Fruit fly (Drosophila melanogaster) whole organism, embryonic: ENCODE measurements around the gene CG13033.

Experiments used
- Ada2b ChIP-seq: fragments of 200-800 bp; sonication (Bioruptor generic); IDR thresholded peaks from 2 replicates; pipeline ENCODE4 v1.3.6; 2022; ENCODE audit warnings: missing biosample characterization, missing genetic modification characterization
- Aef1 ChIP-seq: fragments of 200-800 bp; sonication (Bioruptor generic); IDR thresholded peaks from 3 replicates; pipeline ENCODE4 v1.3.6; 2022; ENCODE audit warnings: missing biosample characterization, missing genetic modification characterization
- B-H2 ChIP-seq: fragments of 200-800 bp; sonication (Bioruptor generic); optimal IDR thresholded peaks from 2 replicates; lab custom pipeline; 2018; ENCODE audit warnings: missing biosample characterization, mild to moderate bottlenecking, missing genetic modification characterization
- CG10543 ChIP-seq: fragments of 200-800 bp; sonication (Bioruptor generic); optimal IDR thresholded peaks from 3 replicates; lab custom pipeline; 2017; ENCODE audit warnings: missing biosample characterization, mild to moderate bottlenecking, missing genetic modification characterization, moderate library complexity
- CG11093 ChIP-seq: fragments of 200-800 bp; sonication (Bioruptor generic); IDR thresholded peaks from 3 replicates; pipeline ENCODE4 v1.3.6; 2022; ENCODE audit warnings: missing biosample characterization, missing genetic modification characterization
- CG11247 ChIP-seq: fragments of 200-800 bp; sonication (Bioruptor generic); IDR thresholded peaks from 2 replicates; pipeline ENCODE4 v1.3.6; 2022; ENCODE audit warnings: missing biosample characterization, missing genetic modification characterization
- CG11398 ChIP-seq: fragments of 200-800 bp; sonication (Bioruptor generic); optimal IDR thresholded peaks from 2 replicates; lab custom pipeline; 2016; ENCODE audit warnings: missing biosample characterization, missing genetic modification characterization
- CG13624 ChIP-seq: fragments of 200-800 bp; sonication (Bioruptor generic); optimal IDR thresholded peaks from 2 replicates; lab custom pipeline; 2016; ENCODE audit warnings: missing biosample characterization, missing genetic modification characterization
- CG16779 ChIP-seq: fragments of 200-800 bp; sonication (Bioruptor generic); IDR thresholded peaks from 2 replicates; pipeline ENCODE4 v1.3.6; 2022; ENCODE audit warnings: missing biosample characterization, missing genetic modification characterization
- CG16815 ChIP-seq: fragments of 200-800 bp; sonication (Bioruptor generic); optimal IDR thresholded peaks from 3 replicates; lab custom pipeline; 2017; ENCODE audit warnings: missing biosample characterization, mild to moderate bottlenecking, missing genetic modification characterization
- CG2129 ChIP-seq: fragments of 200-800 bp; sonication (Bioruptor generic); IDR thresholded peaks from 2 replicates; pipeline ENCODE4 v1.3.6; 2022; ENCODE audit warnings: missing biosample characterization, missing genetic modification characterization; ENCODE audit not compliant: partially characterized antibody
- CG2678 ChIP-seq: fragments of 200-800 bp; sonication (Bioruptor generic); optimal IDR thresholded peaks from 3 replicates; lab custom pipeline; 2019; ENCODE audit warnings: missing biosample characterization, mild to moderate bottlenecking, missing genetic modification characterization, moderate library complexity
- CG2712 ChIP-seq: fragments of 200-800 bp; optimal IDR thresholded peaks from 3 replicates; lab custom pipeline; 2019; ENCODE audit warnings: missing biosample characterization, mild to moderate bottlenecking, missing genetic modification characterization, moderate library complexity
- CG2875 ChIP-seq: fragments of 200-800 bp; sonication (Bioruptor generic); optimal IDR thresholded peaks from 2 replicates; lab custom pipeline; 2017; ENCODE audit warnings: missing biosample characterization, mild to moderate bottlenecking, missing genetic modification characterization, missing genetic modification reagents
- CG33557 ChIP-seq: fragments of 200-800 bp; sonication (Bioruptor generic); optimal IDR thresholded peaks from 2 replicates; lab custom pipeline; 2019; ENCODE audit warnings: missing biosample characterization, mild to moderate bottlenecking, missing genetic modification characterization, moderate library complexity
- CG34224 ChIP-seq: fragments of 200-800 bp; sonication (Bioruptor generic); IDR thresholded peaks from 3 replicates; pipeline ENCODE4 v1.3.6; 2022; ENCODE audit warnings: missing biosample characterization, missing genetic modification characterization; ENCODE audit not compliant: partially characterized antibody
- CG34422 ChIP-seq: fragments of 200-800 bp; sonication (Bioruptor generic); IDR thresholded peaks from 3 replicates; pipeline ENCODE4 v1.3.6; 2022; ENCODE audit warnings: missing biosample characterization, missing genetic modification characterization
- CG42726 ChIP-seq: fragments of 200-800 bp; sonication (Bioruptor generic); IDR thresholded peaks from 2 replicates; pipeline ENCODE4 v1.3.6; 2022; ENCODE audit warnings: missing biosample characterization, missing genetic modification characterization; ENCODE audit not compliant: partially characterized antibody
- CG4707 ChIP-seq: fragments of 200-800 bp; sonication (Bioruptor generic); optimal IDR thresholded peaks from 2 replicates; lab custom pipeline; 2018; ENCODE audit warnings: missing biosample characterization, mild to moderate bottlenecking, missing genetic modification characterization, moderate library complexity
- CG6254 ChIP-seq: fragments of 200-800 bp; sonication (Bioruptor generic); optimal IDR thresholded peaks from 3 replicates; lab custom pipeline; 2017; ENCODE audit warnings: mild to moderate bottlenecking, missing biosample characterization, missing genetic modification reagents, missing genetic modification characterization
- CG6689 ChIP-seq: fragments of 200-800 bp; sonication (Bioruptor generic); IDR thresholded peaks from 2 replicates; pipeline ENCODE4 v1.3.6; 2022; ENCODE audit warnings: missing biosample characterization, missing genetic modification characterization
- CG7372 ChIP-seq: fragments of 200-800 bp; sonication (Bioruptor generic); IDR thresholded peaks from 2 replicates; pipeline ENCODE4 v1.3.6; 2022; ENCODE audit warnings: missing biosample characterization, missing genetic modification characterization
- Camta ChIP-seq: fragments of 200-800 bp; sonication (Bioruptor generic); optimal IDR thresholded peaks from 2 replicates; lab custom pipeline; 2016; ENCODE audit warnings: missing biosample characterization, missing genetic modification characterization
- Drgx ChIP-seq: fragments of 200-800 bp; sonication (Bioruptor generic); IDR thresholded peaks from 2 replicates; pipeline ENCODE4 v1.3.6; 2022; ENCODE audit warnings: missing biosample characterization, missing genetic modification characterization
- Elba2 ChIP-seq: fragments of 200-800 bp; sonication (Bioruptor generic); optimal IDR thresholded peaks from 3 replicates; lab custom pipeline; 2016; ENCODE audit warnings: missing biosample characterization, missing genetic modification characterization
- Ets97D ChIP-seq: fragments of 200-800 bp; sonication (Bioruptor generic); optimal IDR thresholded peaks from 3 replicates; lab custom pipeline; 2016; ENCODE audit warnings: missing biosample characterization, missing genetic modification characterization
- HLH4C ChIP-seq: fragments of 200-800 bp; sonication (Bioruptor generic); IDR thresholded peaks from 3 replicates; pipeline ENCODE4 v1.3.6; 2022; ENCODE audit warnings: missing biosample characterization, missing genetic modification characterization; ENCODE audit not compliant: partially characterized antibody
- Hey ChIP-seq: fragments of 200-800 bp; sonication (Bioruptor generic); optimal IDR thresholded peaks from 3 replicates; lab custom pipeline; 2018; ENCODE audit warnings: missing biosample characterization, mild to moderate bottlenecking, missing genetic modification characterization
- Hsf ChIP-seq: fragments of 200-800 bp; sonication (Bioruptor generic); optimal IDR thresholded peaks from 3 replicates; lab custom pipeline; 2016; ENCODE audit warnings: missing biosample characterization, missing genetic modification characterization
- MBD-R2 ChIP-seq: fragments of 200-800 bp; sonication (Bioruptor generic); IDR thresholded peaks from 2 replicates; pipeline ENCODE4 v1.3.6; 2022; ENCODE audit warnings: missing biosample characterization, missing genetic modification characterization
- Myb ChIP-seq: fragments of 200-800 bp; sonication (Bioruptor generic); optimal IDR thresholded peaks from 2 replicates; lab custom pipeline; 2016; ENCODE audit warnings: missing biosample characterization, missing genetic modification characterization
- Tbp ChIP-seq: fragments of >200 bp; optimal IDR thresholded peaks from 2 replicates; lab custom pipeline; 2018; ENCODE audit warnings: missing biosample characterization, missing genetic modification characterization
- bsh ChIP-seq, 2 experiments: fragments of 200-800 bp; sonication (Bioruptor generic); optimal IDR thresholded peaks; 2 replicates each; lab custom pipeline; 2017 to 2018; ENCODE audit warnings: mild to moderate bottlenecking in 2 of 2, missing biosample characterization in 2 of 2, missing genetic modification characterization in 2 of 2, moderate library complexity in 1 of 2
- dmrt11E ChIP-seq: fragments of 200-800 bp; sonication (Bioruptor generic); optimal IDR thresholded peaks from 3 replicates; lab custom pipeline; 2018; ENCODE audit warnings: missing biosample characterization, mild to moderate bottlenecking, missing genetic modification characterization, moderate library complexity
- ems ChIP-seq: fragments of 200-800 bp; sonication (Bioruptor generic); optimal IDR thresholded peaks from 3 replicates; lab custom pipeline; 2016; ENCODE audit warnings: missing biosample characterization, missing genetic modification characterization
- fd96Cb ChIP-seq: fragments of 200-800 bp; sonication (Bioruptor generic); optimal IDR thresholded peaks from 2 replicates; lab custom pipeline; 2018; ENCODE audit warnings: missing biosample characterization, mild to moderate bottlenecking, missing genetic modification characterization, moderate library complexity
- ftz-f1 ChIP-seq: fragments of 200-800 bp; sonication (Bioruptor generic); optimal IDR thresholded peaks from 2 replicates; lab custom pipeline; 2016; ENCODE audit warnings: missing biosample characterization, missing genetic modification characterization
- gcm ChIP-seq: fragments of 200-800 bp; sonication (Bioruptor generic); optimal IDR thresholded peaks from 2 replicates; lab custom pipeline; 2019; ENCODE audit warnings: missing biosample characterization, mild to moderate bottlenecking, missing genetic modification characterization, moderate library complexity
- ind ChIP-seq: fragments of 200-800 bp; sonication (Bioruptor generic); optimal IDR thresholded peaks from 3 replicates; lab custom pipeline; 2016; ENCODE audit warnings: missing biosample characterization, missing genetic modification characterization
- kni ChIP-seq: fragments of 200-800 bp; sonication (Bioruptor generic); optimal IDR thresholded peaks from 3 replicates; lab custom pipeline; 2017; ENCODE audit warnings: mild to moderate bottlenecking, missing biosample characterization, missing genetic modification reagents, missing genetic modification characterization
- lmd ChIP-seq: fragments of 200-800 bp; sonication (Bioruptor generic); IDR thresholded peaks from 2 replicates; pipeline ENCODE4 v1.3.6; 2022; ENCODE audit warnings: missing biosample characterization, missing genetic modification characterization
- luna ChIP-seq: fragments of 200-800 bp; sonication (Bioruptor generic); optimal IDR thresholded peaks from 2 replicates; lab custom pipeline; 2016; ENCODE audit warnings: missing biosample characterization, missing genetic modification characterization
- pho ChIP-seq: fragments of 200-800 bp; sonication (Bioruptor generic); optimal IDR thresholded peaks from 2 replicates; lab custom pipeline; 2016; ENCODE audit warnings: missing biosample characterization, missing genetic modification characterization
- sens ChIP-seq: fragments of 200-800 bp; sonication (Bioruptor generic); peaks from one replicate; lab custom pipeline; 2016; ENCODE audit warnings: missing biosample characterization, missing genetic modification characterization
- ssp ChIP-seq: fragments of 200-800 bp; sonication (Bioruptor generic); IDR thresholded peaks from 2 replicates; pipeline ENCODE4 v1.3.6; 2022; ENCODE audit warnings: missing biosample characterization, missing genetic modification characterization
- stwl ChIP-seq: fragments of 200-800 bp; sonication (Bioruptor generic); optimal IDR thresholded peaks from 3 replicates; lab custom pipeline; 2018; ENCODE audit warnings: missing biosample characterization, mild to moderate bottlenecking, missing genetic modification characterization, moderate library complexity
- toy ChIP-seq: fragments of 200-800 bp; sonication (Bioruptor generic); IDR thresholded peaks from 2 replicates; pipeline ENCODE4 v1.3.6; 2022; ENCODE audit warnings: missing biosample characterization, missing genetic modification characterization
- tx ChIP-seq: fragments of 200-800 bp; sonication (Bioruptor generic); optimal IDR thresholded peaks from 2 replicates; lab custom pipeline; 2016; ENCODE audit warnings: missing biosample characterization, missing genetic modification characterization
- yki ChIP-seq: fragments of >200 bp; optimal IDR thresholded peaks from 3 replicates; lab custom pipeline; 2018
- zen2 ChIP-seq: fragments of 200-800 bp; sonication (Bioruptor generic); IDR thresholded peaks from 3 replicates; pipeline ENCODE4 v1.3.6; 2022; ENCODE audit warnings: missing biosample characterization, missing genetic modification characterization; ENCODE audit not compliant: partially characterized antibody

Gene CG13033

DNA sequence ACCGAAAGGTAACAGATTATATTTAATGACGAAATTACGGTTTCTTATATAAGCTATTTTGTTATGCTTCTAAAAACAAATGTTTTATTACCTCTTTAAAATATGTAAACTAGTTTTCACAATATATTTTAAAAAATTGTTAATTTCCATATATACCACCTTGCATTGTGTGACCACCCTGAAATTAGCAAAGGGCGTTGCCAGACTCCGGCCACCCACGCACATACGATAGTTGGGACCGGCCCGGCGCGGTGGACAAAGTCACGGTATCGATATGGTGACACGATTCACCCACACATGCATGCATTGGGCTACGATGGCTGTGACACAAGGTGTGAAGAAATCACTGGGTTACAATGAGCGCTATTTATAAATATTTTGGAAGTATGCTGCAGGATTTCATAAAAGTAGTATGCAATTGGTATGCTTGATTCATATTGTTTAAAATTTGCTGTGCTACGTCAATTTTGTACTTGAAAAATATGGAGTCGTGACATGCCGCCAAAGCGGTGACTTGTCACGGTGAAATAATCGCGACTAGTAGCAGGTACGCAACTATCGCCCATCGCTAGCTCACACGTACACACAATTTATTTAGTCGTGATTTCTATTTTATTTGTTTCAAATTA, 42.7 kb upstream of the CG13033 start (continued):
- peak; percentile 96 for TF ChIP-seq sens (GFP tag; lab: Kevin White, UChicago)
- TF ChIP-seq bsh (GFP tag; optimal IDR thresholded peaks at IDR 0.05; lab: Kevin White, UChicago) = peak in 1 of 2 experiments; percentile 57
- peak; percentile 54 for TF ChIP-seq CG11398 (GFP tag; lab: Kevin White, UChicago)
- peak; percentile 48 for TF ChIP-seq Drgx (GFP tag; lab: Robert Waterston, UW)
- TF ChIP-seq CG4707 (GFP tag; lab: Kevin White, UChicago) = no peak
- peak; percentile 59 for TF ChIP-seq Camta
- no peak for TF ChIP-seq Tbp (GFP tag; lab: Kevin White, UChicago)
- no peak for TF ChIP-seq luna (GFP tag; lab: Kevin White, UChicago)
- peak; percentile 99 for TF ChIP-seq CG6689 (GFP tag; lab: Robert Waterston, UW)
- peak; percentile 90 for TF ChIP-seq CG2129 (GFP tag; lab: Robert Waterston, UW)
- TF ChIP-seq B-H2 (GFP tag; lab: Kevin White, UChicago) = peak; percentile 12
- TF ChIP-seq toy (GFP tag; lab: Robert Waterston, UW) = peak; percentile 34; the same call in 1 of the 2 replicates
- peak; percentile 67 for TF ChIP-seq pho
- TF ChIP-seq kni (GFP tag; lab: Kevin White, UChicago) = peak; percentile 66
- TF ChIP-seq lmd = peak; percentile 55; the same call in 1 of the 2 replicates
- peak; percentile 54 for TF ChIP-seq Elba2 (GFP tag; lab: Kevin White, UChicago)
- TF ChIP-seq CG2712 = peak; percentile 66
- TF ChIP-seq CG7372 (GFP tag; lab: Robert Waterston, UW) = 0 out of 2 replicates have a peak, but pooled peaks have one; percentile 31
- TF ChIP-seq Myb = peak; percentile 66
- TF ChIP-seq CG2678 (tag; lab: Kevin White, UChicago) = peak; percentile 70
- TF ChIP-seq CG16779 (GFP tag; lab: Robert Waterston, UW) = no peak
- peak; percentile 57 for TF ChIP-seq CG10543 (GFP tag; lab: Kevin White, UChicago)
- peak; percentile 90 for TF ChIP-seq HLH4C (GFP tag; lab: Robert Waterston, UW)
- peak; percentile 94 for TF ChIP-seq yki
- peak; percentile 1 for TF ChIP-seq gcm
- TF ChIP-seq ems (GFP tag; lab: Kevin White, UChicago) = peak; percentile 69
- peak; percentile 51 for TF ChIP-seq Ada2b
- no peak for TF ChIP-seq CG11093
- peak; percentile 87 for TF ChIP-seq CG42726 (GFP tag; lab: Robert Waterston, UW)
- peak; percentile 66 for TF ChIP-seq Hsf (GFP tag; lab: Kevin White, UChicago)
- no peak for TF ChIP-seq CG2875
- peak; percentile 44; the same call in 1 of the 2 replicates for TF ChIP-seq ssp (GFP tag; lab: Robert Waterston, UW)
- TF ChIP-seq zen2 = peak; percentile 87; the same call in 2 of the 3 replicates
- TF ChIP-seq CG16815 (GFP tag; lab: Kevin White, UChicago) = peak; percentile 30
- TF ChIP-seq fd96Cb (tag; lab: Kevin White, UChicago) = peak; percentile 22
- TF ChIP-seq ftz-f1 (GFP tag; lab: Kevin White, UChicago) = peak; percentile 64
- TF ChIP-seq CG11247 (GFP tag; lab: Robert Waterston, UW) = peak; percentile 51; the same call in 1 of the 2 replicates
- peak; percentile 66 for TF ChIP-seq MBD-R2
- TF ChIP-seq CG33557 (GFP tag; lab: Kevin White, UChicago) = peak; percentile 6
- peak; percentile 77 for TF ChIP-seq CG34422 (GFP tag; lab: Robert Waterston, UW)
- peak; percentile 41 for TF ChIP-seq tx (GFP tag; lab: Kevin White, UChicago)
- TF ChIP-seq Hey (tag; lab: Kevin White, UChicago) = no peak
- TF ChIP-seq stwl (tag; lab: Kevin White, UChicago) = peak; percentile 34
- TF ChIP-seq Ets97D (GFP tag; lab: Kevin White, UChicago) = peak; percentile 76
- no peak for TF ChIP-seq CG6254 (GFP tag; lab: Kevin White, UChicago)
- TF ChIP-seq CG34224 (GFP tag; lab: Robert Waterston, UW) = peak; percentile 93
- TF ChIP-seq ind (GFP tag; lab: Kevin White, UChicago) = peak; percentile 41
- peak; percentile 49; the same call in 1 of the 3 replicates for TF ChIP-seq Aef1
- TF ChIP-seq CG13624 (GFP tag; lab: Kevin White, UChicago) = peak; percentile 67
- peak; percentile 37 for TF ChIP-seq dmrt11E (tag; lab: Kevin White, UChicago)
